Fruit fly (Drosophila melanogaster): ENCODE results near the gene Eip93F.

DNA sequence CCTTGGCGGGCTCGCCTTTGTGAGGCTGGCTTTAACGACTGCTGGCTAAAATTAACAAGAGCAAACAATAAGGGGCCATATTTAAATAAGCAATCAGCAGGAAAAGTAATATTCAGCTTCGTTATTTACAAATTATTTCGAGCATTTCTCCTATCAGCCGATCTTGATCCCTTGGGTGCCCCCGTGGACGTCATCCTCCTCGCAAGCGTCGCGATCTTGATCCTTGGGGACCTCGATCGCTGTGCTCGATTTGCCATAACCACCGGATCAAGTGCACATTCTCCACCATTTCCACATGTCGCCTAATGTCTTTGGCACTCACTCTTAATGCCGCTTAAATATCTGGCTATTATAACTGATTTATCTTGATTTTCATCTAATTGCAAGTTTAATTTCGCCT, 4.2 kb upstream of the Eip93F start:
- no peak for TF ChIP-seq Lpt (GFP tag; optimal IDR thresholded peaks at IDR 0.05)
- no peak for TF ChIP-seq CG3032 (tag; optimal IDR thresholded peaks at IDR 0.05)
- TF ChIP-seq salr (GFP tag; optimal IDR thresholded peaks at IDR 0.05), result no peak
- no peak for TF ChIP-seq CG9139 (GFP tag; optimal IDR thresholded peaks at IDR 0.05)
- no peak for TF ChIP-seq pdm3 (GFP tag; optimal IDR thresholded peaks at IDR 0.05)
- TF ChIP-seq Sox102F (GFP tag; optimal IDR thresholded peaks at IDR 0.05), result no peak
- TF ChIP-seq CG6163 (GFP tag; IDR thresholded peaks at IDR 0.05), result no peak
- peak; percentile 35 for TF ChIP-seq CG8632 (GFP tag; optimal IDR thresholded peaks at IDR 0.05)

Data from whole organism, prepupa.